Worm (Caenorhabditis elegans): ENCODE measurements around the gene R03H10.5.
"Not testable (repeated sequence)": the region's sequence is repeated elsewhere in the genome, so short reads cannot be mapped to it uniquely, and the experiment has no call there.

- not testable (repeated sequence) for TF ChIP-seq elt-3 (tag; optimal IDR thresholded peaks at IDR 0.05); mdl-1 (tag; optimal IDR thresholded peaks at IDR 0.05); nhr-19 (GFP tag; conservative IDR thresholded peaks at IDR 0.05); mab-9 (GFP tag; IDR thresholded peaks at IDR 0.05); F16B12.6 (tag; optimal IDR thresholded peaks at IDR 0.05); nhr-12 (tag; optimal IDR thresholded peaks at IDR 0.05); jun-1 (tag; optimal IDR thresholded peaks at IDR 0.05); pqm-1 (tag; optimal IDR thresholded peaks at IDR 0.05)
Observed at ce11 chrII:4135259-4135658, 35.1 kb downstream of the R03H10.5 start, which contains the start of gene ast-1.

Measured in whole organism, L1 larva.